Worm (Caenorhabditis elegans): ENCODE measurements around the gene K07H8.5.
A peak's percentile ranks its signal among the peaks of the same experiment; 100 is the strongest.

ce11 chrIV:8252856-8253255, 15.3 kb upstream of the K07H8.5 start:
- TF ChIP-seq ceh-13 (GFP tag; optimal IDR thresholded peaks at IDR 0.05) (peak; percentile 97), hmbx-1 (tag; optimal IDR thresholded peaks at IDR 0.05) (peak; percentile 92), flt-1 (GFP tag; IDR thresholded peaks at IDR 0.05) (peak; percentile 99)

Data from whole organism, early embryonic.